Worm (Caenorhabditis elegans) whole organism, young adult: ENCODE data around the gene ZK945.4.

ENCODE experiments used
- B0035.1 ChIP-seq: sonication (generic microtip); optimal IDR thresholded peaks from 2 replicates; lab custom pipeline; 2016; ENCODE audit warnings: missing genetic modification characterization, mild to moderate bottlenecking, missing compliant biosample characterization, missing genotype, missing genetic modification reagents
- B0336.3 ChIP-seq: fragments of 200-800 bp; sonication (Bioruptor generic); IDR thresholded peaks from 2 replicates; pipeline ENCODE4 v1.3.6; 2022; ENCODE audit warnings: missing genetic modification characterization, missing compliant biosample characterization
- D2030.7 ChIP-seq: fragments of 200-800 bp; sonication (Bioruptor generic); IDR thresholded peaks from 2 replicates; pipeline ENCODE4 v1.3.6; 2022; ENCODE audit warnings: missing genetic modification reagents, missing genetic modification characterization, missing compliant biosample characterization
- F39B2.1 ChIP-seq: fragments of 200-800 bp; sonication (Bioruptor generic); IDR thresholded peaks from 2 replicates; pipeline ENCODE4 v1.3.6; 2022; ENCODE audit warnings: missing genetic modification reagents, missing genetic modification characterization, missing compliant biosample characterization
- F49E8.2 ChIP-seq: sonication (generic microtip); optimal IDR thresholded peaks from 3 replicates; lab custom pipeline; 2017; ENCODE audit warnings: missing genetic modification characterization, mild to moderate bottlenecking, missing compliant biosample characterization, antibody characterized with exemption, moderate library complexity; ENCODE audit not compliant: insufficient read depth
- F57C9.4 ChIP-seq: sonication (generic microtip); optimal IDR thresholded peaks from 2 replicates; lab custom pipeline; 2017; ENCODE audit warnings: mild to moderate bottlenecking, missing genetic modification characterization, missing compliant biosample characterization
- Y53F4B.3 ChIP-seq: fragments of 200-800 bp; sonication (Bioruptor generic); IDR thresholded peaks from 2 replicates; pipeline ENCODE4 v1.3.6; 2022; ENCODE audit warnings: missing genetic modification reagents, missing genetic modification characterization, missing compliant biosample characterization
- Y53G8AR.9 ChIP-seq: fragments of 200-800 bp; sonication (Bioruptor generic); conservative IDR thresholded peaks from 2 replicates; pipeline ENCODE4 v1.3.6; 2022; ENCODE audit warnings: missing genetic modification reagents, missing genetic modification characterization, missing compliant biosample characterization
- Y67H2A.10 ChIP-seq: fragments of 200-800 bp; sonication (Bioruptor generic); conservative IDR thresholded peaks from 2 replicates; pipeline ENCODE4 v1.3.6; 2022; ENCODE audit warnings: missing genetic modification reagents, missing genetic modification characterization, missing compliant biosample characterization
- Y95B8A.8 ChIP-seq: fragments of 200-800 bp; sonication (Bioruptor generic); IDR thresholded peaks from 2 replicates; pipeline ENCODE4 v1.3.6; 2022; ENCODE audit warnings: missing genetic modification reagents, missing genetic modification characterization, missing compliant biosample characterization
- aptf-2 ChIP-seq: fragments of 200-800 bp; sonication (Bioruptor generic); conservative IDR thresholded peaks from 2 replicates; pipeline ENCODE4 v1.3.6; 2022; ENCODE audit warnings: missing genetic modification reagents, missing genetic modification characterization, missing compliant biosample characterization
- aptf-3 ChIP-seq: fragments of 200-800 bp; sonication (Bioruptor generic); IDR thresholded peaks from 2 replicates; pipeline ENCODE4 v1.3.6; 2022; ENCODE audit warnings: missing genetic modification characterization, missing compliant biosample characterization
- atf-7 ChIP-seq: sonication (generic microtip); optimal IDR thresholded peaks from 2 replicates; lab custom pipeline; 2017; ENCODE audit warnings: mild to moderate bottlenecking, missing genetic modification characterization, missing compliant biosample characterization
- ccch-3 ChIP-seq: fragments of 200-800 bp; sonication (Bioruptor generic); optimal IDR thresholded peaks from 2 replicates; lab custom pipeline; 2018; ENCODE audit warnings: mild to moderate bottlenecking, missing genetic modification characterization, missing compliant biosample characterization
- die-1 ChIP-seq: sonication (generic microtip); optimal IDR thresholded peaks from 2 replicates; lab custom pipeline; 2016; ENCODE audit warnings: missing genotype, mild to moderate bottlenecking, missing genetic modification characterization, missing compliant biosample characterization
- ekl-4 ChIP-seq: fragments of 200-800 bp; sonication (Bioruptor generic); IDR thresholded peaks from 2 replicates; pipeline ENCODE4 v1.3.6; 2022; ENCODE audit warnings: missing genetic modification reagents, missing genetic modification characterization, missing compliant biosample characterization
- hlh-26 ChIP-seq: fragments of 200-800 bp; sonication (Bioruptor generic); conservative IDR thresholded peaks from 2 replicates; pipeline ENCODE4 v1.3.6; 2022; ENCODE audit warnings: missing genetic modification reagents, missing genetic modification characterization, missing compliant biosample characterization
- hmg-1.2 ChIP-seq: fragments of 200-800 bp; sonication (Bioruptor generic); IDR thresholded peaks from 2 replicates; pipeline ENCODE4 v1.3.6; 2022; ENCODE audit warnings: missing genetic modification reagents, missing genetic modification characterization, missing compliant biosample characterization
- hrde-1 ChIP-seq: sonication (generic microtip); optimal IDR thresholded peaks from 2 replicates; lab custom pipeline; 2016; ENCODE audit warnings: missing genetic modification characterization, mild to moderate bottlenecking, missing compliant biosample characterization, moderate library complexity, missing genotype, missing genetic modification reagents, borderline replicate concordance
- let-526 ChIP-seq: fragments of 200-800 bp; sonication (Bioruptor generic); IDR thresholded peaks from 2 replicates; pipeline ENCODE4 v1.3.6; 2022; ENCODE audit warnings: missing genetic modification reagents, missing genetic modification characterization, missing compliant biosample characterization
- lin-26 ChIP-seq: fragments of 200-800 bp; sonication (Bioruptor generic); IDR thresholded peaks from 2 replicates; pipeline ENCODE4 v1.3.6; 2022; ENCODE audit warnings: missing genetic modification reagents, missing genetic modification characterization, missing compliant biosample characterization
- lin-54 ChIP-seq: fragments of 200-800 bp; sonication (Bioruptor generic); optimal IDR thresholded peaks from 2 replicates; lab custom pipeline; 2018; ENCODE audit warnings: mild to moderate bottlenecking, missing genetic modification characterization, missing compliant biosample characterization
- madf-6 ChIP-seq: fragments of 200-800 bp; sonication (Bioruptor generic); IDR thresholded peaks from 2 replicates; pipeline ENCODE4 v1.3.6; 2022; ENCODE audit warnings: missing genetic modification reagents, missing genetic modification characterization, missing compliant biosample characterization
- madf-8 ChIP-seq: fragments of 200-800 bp; sonication (Bioruptor generic); conservative IDR thresholded peaks from 2 replicates; pipeline ENCODE4 v1.3.6; 2022; ENCODE audit warnings: missing genetic modification reagents, missing genetic modification characterization, missing compliant biosample characterization
- nfya-2 ChIP-seq: fragments of 200-800 bp; sonication (Bioruptor generic); IDR thresholded peaks from 2 replicates; pipeline ENCODE4 v1.3.6; 2022; ENCODE audit warnings: missing genetic modification reagents, missing genetic modification characterization, missing compliant biosample characterization
- nfyb-1 ChIP-seq: fragments of 200-800 bp; sonication (Bioruptor generic); IDR thresholded peaks from 2 replicates; pipeline ENCODE4 v1.3.6; 2022; ENCODE audit warnings: missing genetic modification reagents, missing genetic modification characterization, missing compliant biosample characterization
- nhr-80 ChIP-seq: sonication (generic microtip); optimal IDR thresholded peaks from 2 replicates; lab custom pipeline; 2016; ENCODE audit warnings: missing genetic modification characterization, missing compliant biosample characterization
- repo-1 ChIP-seq: sonication (generic microtip); optimal IDR thresholded peaks from 2 replicates; lab custom pipeline; 2017; ENCODE audit warnings: mild to moderate bottlenecking, missing genetic modification characterization, missing compliant biosample characterization
- sdz-38 ChIP-seq: sonication (generic microtip); optimal IDR thresholded peaks from 2 replicates; lab custom pipeline; 2016; ENCODE audit warnings: missing genotype, missing genetic modification characterization, missing compliant biosample characterization
- sea-2 ChIP-seq: fragments of 200-800 bp; sonication (Bioruptor generic); IDR thresholded peaks from 2 replicates; pipeline ENCODE4 v1.3.6; 2022; ENCODE audit warnings: missing genetic modification characterization, missing compliant biosample characterization
- snpc-1.3 ChIP-seq: sonication (generic microtip); optimal IDR thresholded peaks from 2 replicates; lab custom pipeline; 2017; ENCODE audit warnings: missing genetic modification characterization, mild to moderate bottlenecking, missing compliant biosample characterization, antibody characterized with exemption, moderate library complexity, missing genotype, missing genetic modification reagents; ENCODE audit not compliant: insufficient read depth
- tlf-1 ChIP-seq: fragments of 200-800 bp; sonication (Bioruptor generic); optimal IDR thresholded peaks from 2 replicates; lab custom pipeline; 2018; ENCODE audit warnings: mild to moderate bottlenecking, missing genetic modification characterization, missing compliant biosample characterization
- unc-62 ChIP-seq: fragments of 150-350 bp; optimal IDR thresholded peaks from 2 replicates; lab custom pipeline; 2014; ENCODE audit warnings: missing biosample characterization, missing genetic modification reagents, missing genetic modification characterization
- ztf-25 ChIP-seq: fragments of 200-800 bp; sonication (Bioruptor generic); IDR thresholded peaks from 2 replicates; pipeline ENCODE4 v1.3.6; 2022; ENCODE audit warnings: missing genetic modification reagents, missing genetic modification characterization, missing compliant biosample characterization

ZK945.4 gene

DNA sequence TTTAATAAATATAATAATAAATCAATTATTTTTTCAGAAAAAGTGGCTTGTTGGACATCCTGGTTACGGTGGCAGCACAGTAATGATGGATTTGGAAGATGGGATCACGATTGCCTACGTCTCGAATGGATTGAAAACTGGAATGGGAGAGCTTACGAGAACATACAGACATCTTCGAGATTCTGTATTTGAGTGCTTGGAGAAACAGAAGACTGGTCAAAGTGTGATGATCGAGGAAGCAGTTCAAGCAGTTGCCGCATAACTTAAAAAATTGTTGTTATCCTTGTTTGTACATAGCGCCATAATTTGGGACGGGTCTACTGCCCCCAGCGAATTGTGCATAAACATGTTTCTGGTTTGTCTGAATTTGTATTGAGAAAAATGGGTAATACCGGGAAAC, 7.1 kb downstream of the ZK945.4 start (continued):
- TF ChIP-seq Y53F4B.3 (no peak), F39B2.1 (GFP tag; lab: Robert Waterston, UW) (no peak), tlf-1 (no peak), madf-8 (GFP tag; lab: Robert Waterston, UW) (no peak), let-526 (no peak), aptf-3 (no peak), snpc-1.3 (tag; lab: Kevin White, UChicago) (no peak), nfyb-1 (GFP tag; lab: Robert Waterston, UW) (no peak), ccch-3 (no peak), F57C9.4 (tag; lab: Kevin White, UChicago) (no peak), ztf-25 (GFP tag; lab: Robert Waterston, UW) (no peak), madf-6 (peak; percentile 38; the same call in 1 of the 2 replicates), die-1 (tag; lab: Kevin White, UChicago) (peak; percentile 21), F49E8.2 (tag; lab: Kevin White, UChicago) (peak; percentile 47), repo-1 (tag; lab: Kevin White, UChicago) (peak; percentile 50), sdz-38 (tag; lab: Kevin White, UChicago) (no peak), hrde-1 (tag; lab: Kevin White, UChicago) (peak; percentile 12), ekl-4 (GFP tag; lab: Robert Waterston, UW) (peak; percentile 63; the same call in 1 of the 2 replicates), B0035.1 (tag; lab: Kevin White, UChicago) (no peak), lin-26 (GFP tag; lab: Robert Waterston, UW) (peak; percentile 41; the same call in 1 of the 2 replicates), B0336.3 (no peak), D2030.7 (GFP tag; lab: Robert Waterston, UW) (no peak; the same call in 1 of the 2 replicates), hmg-1.2 (GFP tag; lab: Robert Waterston, UW) (0 out of 2 replicates have a peak, but pooled peaks have one; percentile 14), hlh-26 (GFP tag; lab: Robert Waterston, UW) (no peak)

DNA sequence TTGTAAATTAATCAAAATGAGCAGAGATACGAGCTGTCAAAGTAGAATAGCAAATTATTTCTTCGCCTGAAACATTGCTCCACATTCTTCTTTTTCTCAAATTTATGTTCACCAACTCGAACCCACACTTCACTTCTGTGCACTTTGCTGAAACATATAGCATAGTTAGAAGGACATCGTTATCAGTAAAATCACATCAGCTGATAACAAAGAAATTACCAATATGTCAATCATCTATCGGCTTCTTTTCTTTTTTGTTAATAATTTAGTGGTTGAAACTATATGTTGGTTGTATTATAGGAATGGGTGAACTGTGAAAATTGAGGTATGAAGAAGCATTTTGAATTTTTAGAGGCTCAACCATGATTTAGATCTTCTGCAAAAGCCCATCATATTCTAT, 10.3 kb downstream of the ZK945.4 start:
- peak; percentile 68 for TF ChIP-seq nhr-80
- TF ChIP-seq Y67H2A.10 (GFP tag; lab: Robert Waterston, UW), result no peak
- peak; percentile 73 for TF ChIP-seq unc-62 (GFP tag; lab: Kevin White, UChicago)
- no peak for TF ChIP-seq lin-54 (GFP tag; lab: Kevin White, UChicago)
- TF ChIP-seq, all 124 proteins: peak for 2

DNA sequence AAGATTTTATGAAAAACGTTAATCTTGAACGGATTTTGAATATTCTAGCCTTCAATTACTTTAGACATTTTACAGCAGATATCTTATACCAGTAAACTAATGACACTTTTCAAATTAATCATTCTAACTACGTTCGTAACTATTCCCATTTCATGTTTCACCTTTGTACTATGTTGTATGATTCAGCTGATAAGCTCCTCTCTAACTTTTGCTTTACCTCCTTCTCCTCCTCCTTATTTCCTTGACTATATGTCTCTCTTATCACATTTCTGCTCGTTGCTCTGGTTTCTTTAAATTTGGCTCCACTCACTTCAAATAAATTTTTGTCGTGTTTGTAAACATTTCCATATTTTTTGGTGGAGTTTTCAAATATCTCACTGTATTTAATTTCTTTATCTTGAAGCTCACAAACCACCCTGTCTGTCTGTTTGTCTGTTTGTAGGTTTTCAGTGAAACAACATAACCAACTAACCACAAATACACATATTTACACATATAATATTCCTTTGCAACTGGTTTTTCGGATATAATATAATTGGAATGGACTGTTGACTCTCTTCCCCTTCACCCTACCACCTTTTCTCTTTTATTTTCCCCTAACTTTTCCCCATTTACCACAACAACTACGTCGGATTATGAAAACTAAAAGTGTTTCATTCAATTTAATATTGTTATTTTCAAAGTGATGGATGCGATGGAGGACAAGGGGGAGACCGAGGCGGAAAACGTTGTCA, 11.1 kb downstream of the ZK945.4 start, which contains the start of gene lact-2:
TSS of gene lact-2 (plus strand) at position 684 of the 734 bp plus-strand sequence.
- no peak for TF ChIP-seq Y95B8A.8 (GFP tag; lab: Robert Waterston, UW)
- peak; percentile 78 for TF ChIP-seq nhr-80
- no peak for TF ChIP-seq aptf-3
- TF ChIP-seq aptf-2, result no peak
- TF ChIP-seq sea-2, result no peak
- TF ChIP-seq atf-7 (tag; lab: Kevin White, UChicago), result no peak
- no peak for TF ChIP-seq D2030.7 (GFP tag; lab: Robert Waterston, UW)

DNA sequence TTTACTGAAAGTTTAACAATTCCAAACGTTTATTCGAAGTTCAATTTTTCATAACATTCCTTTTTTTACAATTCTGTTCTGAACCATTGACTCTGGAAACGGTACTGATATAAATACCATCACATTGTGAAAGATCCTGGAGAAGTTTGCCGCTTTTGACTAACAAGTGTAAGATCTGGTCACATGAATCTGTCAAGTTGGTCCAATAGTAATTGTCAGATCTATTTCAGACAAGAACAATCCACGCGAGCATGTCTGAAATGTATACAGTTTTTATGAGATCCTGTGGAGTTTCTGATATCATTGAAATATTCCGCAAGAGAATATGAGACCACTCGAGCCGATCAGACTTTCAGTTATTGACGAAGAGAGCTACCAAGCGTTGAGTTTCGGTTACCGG, 12.4 kb downstream of the ZK945.4 start:
- TF ChIP-seq lin-54 (GFP tag; lab: Kevin White, UChicago) (no peak), Y53G8AR.9 (GFP tag; lab: Robert Waterston, UW) (no peak), F57C9.4 (tag; lab: Kevin White, UChicago) (no peak), nfya-2 (GFP tag; lab: Robert Waterston, UW) (no peak)
